Worm (Caenorhabditis elegans) whole organism, dauer: ENCODE measurements around the gene B0393.5.
"Not testable (repeated sequence)": the region's sequence is repeated elsewhere in the genome, so short reads cannot be mapped to it uniquely, and the experiment has no call there.

Experiments
- unc-62 ChIP-seq: sonication (generic microtip); optimal IDR thresholded peaks from 2 replicates; lab custom pipeline; 2017; ENCODE audit warnings: missing biosample characterization, missing genetic modification reagents, missing genetic modification characterization

The B0393.5 gene

DNA sequence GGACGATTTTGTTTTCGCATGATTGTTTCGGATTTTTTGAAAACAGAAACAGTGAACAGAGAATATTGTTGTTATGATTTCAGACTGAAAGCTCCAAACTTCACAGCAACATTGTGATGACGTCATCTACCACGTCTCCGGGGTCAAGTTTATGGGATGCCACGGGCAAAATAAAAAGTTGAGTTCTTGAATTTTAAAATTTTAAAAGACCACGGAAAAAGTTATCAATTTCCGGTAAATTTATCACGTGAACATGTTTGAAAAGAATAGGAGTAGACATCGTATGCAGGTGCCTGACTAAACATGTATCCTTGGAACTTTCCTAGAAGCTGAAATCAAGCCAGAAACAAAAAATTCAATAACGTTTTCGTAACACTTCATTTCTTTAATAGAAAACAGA lies 2.1 kb upstream of the B0393.5 start, which contains the start of gene B0393.4:
Gene B0393.4, minus strand, starts transcription at position 101 of the 400 bp plus-strand sequence.
- no peak for TF ChIP-seq unc-62 (GFP tag; lab: Kevin White, UChicago)

DNA sequence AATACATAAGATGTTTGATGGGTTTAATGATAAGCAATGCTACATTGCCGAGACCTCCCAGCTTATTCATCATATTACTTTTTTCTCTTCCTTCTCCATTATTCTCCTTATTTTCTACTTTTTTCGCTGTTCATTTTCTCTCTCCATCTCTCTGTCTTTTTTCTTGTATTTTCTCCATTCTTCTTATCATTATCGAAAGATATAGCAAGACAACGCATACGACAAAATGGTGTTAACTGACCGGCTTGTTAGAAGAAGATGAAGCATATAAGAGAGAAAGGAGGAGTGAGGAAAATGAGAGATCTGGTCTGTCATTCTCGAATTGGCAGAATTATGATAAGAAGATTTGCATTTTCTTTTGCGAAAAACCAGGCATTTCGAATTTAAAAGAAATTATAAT lies 1.3 kb downstream of the B0393.5 start:
- no peak for TF ChIP-seq unc-62 (GFP tag; lab: Kevin White, UChicago)

DNA sequence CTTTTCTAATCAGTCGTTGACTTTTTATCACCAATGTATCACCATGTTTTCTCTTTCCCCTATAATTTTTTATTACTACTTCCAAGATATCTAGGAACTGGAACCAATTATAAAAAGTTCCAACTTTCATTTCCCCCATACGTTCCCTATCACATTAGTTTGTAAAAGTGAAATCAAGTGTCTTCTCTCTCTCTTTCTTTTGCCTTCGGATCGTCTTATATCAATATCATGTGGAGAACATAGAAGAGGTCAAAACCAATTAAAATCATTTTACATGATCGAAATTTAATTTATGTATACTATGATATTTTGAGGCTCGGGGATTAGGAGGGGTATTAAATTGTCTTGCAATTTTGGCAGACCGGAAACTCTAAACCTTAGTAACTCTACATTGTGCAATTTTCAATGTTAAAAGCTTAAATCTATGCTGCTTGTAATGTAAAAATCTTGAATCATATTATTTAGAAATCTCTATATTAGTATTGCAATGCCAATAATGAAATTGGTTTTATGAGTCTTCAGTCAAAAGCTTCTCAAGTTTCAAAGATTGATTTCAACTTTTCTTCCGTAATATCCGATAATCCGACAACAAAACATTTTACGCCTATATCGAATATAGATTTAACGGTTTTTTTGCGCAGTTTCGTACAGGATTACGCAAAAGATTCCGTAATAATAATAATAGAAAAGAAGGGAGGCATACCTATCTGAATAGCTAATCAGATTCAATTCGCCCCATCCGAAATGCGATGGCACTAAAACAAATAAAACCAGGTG lies 2.5 kb downstream of the B0393.5 start:
- TF ChIP-seq unc-62 (GFP tag; lab: Kevin White, UChicago): no peak

DNA sequence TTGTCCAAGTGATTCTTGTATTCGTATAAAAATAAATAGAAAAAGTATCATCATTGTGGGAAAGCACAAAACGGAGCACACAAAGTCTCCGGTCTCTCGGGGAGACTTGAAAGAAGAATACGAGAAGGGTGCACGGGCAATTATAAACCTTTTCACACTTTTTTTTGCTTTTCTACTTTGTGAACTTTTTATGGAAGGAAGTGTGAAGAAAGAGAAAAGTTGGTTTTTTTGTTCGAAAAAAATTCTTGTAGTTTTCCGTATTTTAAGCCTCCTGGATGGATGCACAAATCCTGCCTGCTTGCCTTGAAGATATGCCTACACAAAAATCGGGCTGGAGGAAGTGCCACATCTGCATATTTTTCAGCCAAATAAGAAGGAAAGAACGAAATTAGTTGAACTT lies 12.4 kb downstream of the B0393.5 start, which contains the start of gene B0393.7:
Gene B0393.7, minus strand, starts transcription at position 101 of the 400 bp plus-strand sequence.
- TF ChIP-seq unc-62 (GFP tag; lab: Kevin White, UChicago): no peak

DNA sequence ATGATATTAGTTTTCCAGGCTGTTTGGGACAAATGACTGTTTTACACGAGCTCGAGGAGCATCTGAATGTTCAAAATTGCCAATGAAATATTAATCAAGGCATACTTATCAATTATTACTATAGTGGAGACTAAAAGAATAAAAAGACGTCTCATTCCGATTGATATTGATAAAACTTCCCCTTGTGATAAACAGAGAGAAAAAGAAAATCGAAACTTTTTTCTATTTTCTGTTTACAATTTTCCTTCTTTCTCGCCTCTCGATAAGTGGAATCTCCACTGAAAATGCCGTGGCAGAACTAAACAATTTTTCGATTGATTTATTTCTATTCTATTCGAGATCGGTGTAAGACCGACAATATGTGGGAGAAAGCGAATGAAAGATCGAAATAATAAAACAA lies 14.3 kb downstream of the B0393.5 start, which contains the start of gene B0393.9:
Gene B0393.9, minus strand, starts transcription at position 303 of the 400 bp plus-strand sequence.
- no peak for TF ChIP-seq unc-62 (GFP tag; lab: Kevin White, UChicago)

DNA sequence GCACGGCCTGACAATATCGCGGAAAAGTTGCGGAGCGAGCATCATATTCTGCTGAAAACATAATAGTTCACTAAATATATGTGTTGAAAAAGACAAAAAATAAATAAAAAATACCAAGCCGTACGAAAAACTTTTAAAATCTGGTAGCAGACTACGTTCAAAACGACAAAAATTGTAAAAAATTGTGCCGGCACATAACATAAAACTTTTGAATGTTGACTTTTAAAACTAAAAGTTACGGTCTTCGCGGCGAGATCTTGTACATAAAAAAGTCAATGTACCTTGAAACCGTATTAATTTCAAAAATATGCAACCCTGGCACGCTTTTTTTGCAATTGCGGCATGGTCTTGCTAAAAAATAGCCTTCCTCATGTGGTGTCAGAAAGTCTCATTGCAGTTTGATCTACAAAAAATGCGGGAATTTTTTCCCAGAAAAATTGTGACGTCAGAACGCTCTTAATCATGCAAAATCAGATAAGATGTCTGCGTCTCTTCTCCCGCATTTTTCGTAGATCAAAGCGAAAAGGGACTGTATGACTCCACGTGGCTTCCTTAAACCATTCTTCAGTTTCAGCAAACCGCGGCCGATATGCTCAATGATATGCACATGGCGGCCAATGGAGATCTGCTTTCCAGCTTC lies 16.5 kb downstream of the B0393.5 start, which contains the start of the genes gex-5 and C38D4.10:
Gene gex-5, minus strand, starts transcription at position 51 of the 640 bp plus-strand sequence.
Gene C38D4.10, plus strand, starts transcription at position 590 of the 640 bp plus-strand sequence.
- not testable (repeated sequence) for TF ChIP-seq unc-62 (GFP tag; lab: Kevin White, UChicago)

DNA sequence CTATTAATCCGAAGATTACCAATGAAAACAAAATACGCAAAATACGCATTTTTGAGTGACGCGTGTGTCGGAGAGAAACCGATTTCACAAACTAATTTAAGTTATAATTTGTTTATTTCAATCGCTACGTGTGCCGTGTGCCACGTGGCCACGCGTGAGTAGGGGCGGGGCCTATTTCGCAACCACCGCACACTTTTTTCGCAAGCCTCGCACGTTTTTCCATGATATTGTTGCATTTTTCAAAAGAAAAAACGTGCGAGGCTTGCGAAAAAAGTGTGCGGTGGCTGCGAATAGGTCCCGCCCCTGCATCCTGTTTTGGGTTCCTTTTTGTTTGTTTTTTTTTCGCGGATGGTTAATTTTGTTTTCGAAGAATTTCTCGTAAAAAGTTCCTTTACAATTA lies 19.6 kb downstream of the B0393.5 start, which contains the start of gene enu-3.2:
Gene enu-3.2, minus strand, starts transcription at position 105 of the 400 bp plus-strand sequence.
- not testable (repeated sequence) for TF ChIP-seq unc-62 (GFP tag; lab: Kevin White, UChicago)

DNA sequence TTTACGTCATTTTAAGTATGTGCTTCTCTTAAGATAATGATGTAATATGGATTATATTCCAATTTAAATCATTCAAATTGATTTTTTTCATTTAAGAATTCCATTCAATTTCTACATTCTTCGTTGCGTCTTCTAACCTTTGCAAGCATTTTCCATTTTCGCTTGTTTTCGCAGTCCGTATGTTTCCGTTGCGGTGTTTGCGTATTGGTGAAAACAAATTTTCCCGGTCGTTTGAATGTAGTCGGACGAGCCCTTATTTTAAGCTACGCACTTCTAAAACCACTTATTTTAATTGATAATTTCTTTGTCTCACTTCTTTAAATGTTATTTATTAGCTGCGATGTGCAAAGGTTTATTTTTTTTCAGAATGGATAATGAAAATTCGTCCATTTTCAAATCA lies 20.1 kb downstream of the B0393.5 start, which contains the start of gene mel-28:
Gene mel-28, plus strand, starts transcription at position 367 of the 400 bp plus-strand sequence.
- no peak for TF ChIP-seq unc-62 (GFP tag; lab: Kevin White, UChicago)

DNA sequence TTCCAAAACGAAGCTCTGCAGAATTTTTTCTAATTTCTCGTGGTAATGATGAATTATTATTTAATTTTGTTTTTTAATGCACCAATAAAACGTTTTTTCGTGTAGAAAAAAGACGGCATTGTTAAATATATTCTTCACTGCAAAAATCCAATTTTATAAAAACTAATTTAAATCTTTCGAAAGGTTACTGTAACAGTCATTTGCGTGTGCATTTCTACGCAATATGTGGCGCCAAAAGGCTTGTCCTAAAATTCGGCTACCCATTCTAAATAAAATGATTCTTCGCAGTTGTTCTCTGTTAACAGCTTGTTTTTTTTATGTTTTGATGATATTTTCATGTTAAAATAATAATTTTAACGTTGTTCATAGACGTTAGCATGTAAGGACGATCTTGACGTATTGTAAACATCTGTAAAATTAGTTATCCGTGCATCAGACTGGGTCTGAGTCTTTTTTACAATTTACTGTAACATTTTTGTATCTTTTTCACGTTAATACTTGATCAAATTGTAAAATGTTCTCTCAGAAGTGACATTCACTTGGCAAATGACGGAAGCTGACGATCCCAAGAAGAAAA lies 27.1 kb downstream of the B0393.5 start, which contains the start of gene mip-1:
Gene mip-1, plus strand, starts transcription at position 527 of the 577 bp plus-strand sequence.
- TF ChIP-seq unc-62 (GFP tag; lab: Kevin White, UChicago): no peak

DNA sequence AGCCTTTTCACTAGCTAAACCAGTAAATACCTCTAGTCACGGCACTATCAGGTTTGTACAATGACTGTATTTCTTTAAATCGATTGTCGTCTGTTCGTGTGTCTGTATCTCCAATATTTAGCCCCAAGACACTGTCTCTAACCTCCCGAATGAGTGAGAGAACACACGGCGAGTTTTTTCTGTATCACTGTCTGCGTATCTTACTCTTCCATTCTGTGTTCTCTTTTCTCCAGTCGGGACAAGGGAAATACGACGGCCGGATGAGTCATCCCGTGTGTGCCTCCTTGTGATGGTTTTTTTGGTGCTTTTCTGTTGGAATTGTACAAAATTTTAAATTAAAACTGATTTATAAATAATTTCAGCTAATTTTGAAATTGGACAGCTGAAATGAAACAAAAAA lies 30.5 kb downstream of the B0393.5 start:
- no peak for TF ChIP-seq unc-62 (GFP tag; lab: Kevin White, UChicago)

DNA sequence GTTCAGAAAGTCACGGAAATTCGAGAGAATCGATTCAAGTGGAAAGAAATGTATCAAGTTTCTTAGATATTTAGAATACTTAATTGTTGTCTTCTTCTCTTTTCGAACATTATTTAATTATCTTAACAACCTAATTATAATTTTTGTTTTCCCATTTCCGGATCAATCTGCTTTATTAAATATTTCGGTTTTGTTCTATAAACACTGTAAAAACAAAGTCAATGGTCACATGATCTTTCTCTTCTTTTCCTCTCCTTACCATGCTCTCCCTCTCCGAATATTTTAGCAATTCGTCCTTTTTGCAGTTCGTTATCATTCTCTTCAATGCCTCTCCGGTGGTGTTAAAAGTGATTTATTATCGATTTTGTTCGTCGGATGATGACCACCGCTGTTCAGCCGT lies 31.0 kb downstream of the B0393.5 start, which contains the start of gene tag-325:
Gene tag-325, plus strand, starts transcription at position 301 of the 400 bp plus-strand sequence.
- TF ChIP-seq unc-62 (GFP tag; lab: Kevin White, UChicago): no peak

DNA sequence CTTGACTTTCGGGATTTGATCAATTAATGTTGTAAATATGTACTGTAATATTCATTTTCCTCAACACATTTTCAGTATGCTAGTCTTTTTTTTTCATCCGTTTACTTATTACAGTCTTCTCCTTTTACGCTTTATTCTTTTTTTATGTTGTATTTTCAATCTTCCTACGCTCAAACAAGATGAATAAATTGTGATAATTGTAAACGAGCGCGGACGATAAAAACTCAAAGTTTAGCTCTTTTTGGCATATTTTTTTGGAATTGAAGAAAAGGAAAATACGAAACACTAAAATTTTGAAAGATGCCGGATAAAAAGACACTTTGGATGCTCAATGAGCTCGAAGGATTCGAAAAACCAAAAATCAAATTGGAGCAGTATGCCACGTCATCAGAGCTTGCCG lies 37.1 kb downstream of the B0393.5 start, which contains the start of gene metl-5:
Gene metl-5, plus strand, starts transcription at position 301 of the 400 bp plus-strand sequence.
- no peak for TF ChIP-seq unc-62 (GFP tag; lab: Kevin White, UChicago)

DNA sequence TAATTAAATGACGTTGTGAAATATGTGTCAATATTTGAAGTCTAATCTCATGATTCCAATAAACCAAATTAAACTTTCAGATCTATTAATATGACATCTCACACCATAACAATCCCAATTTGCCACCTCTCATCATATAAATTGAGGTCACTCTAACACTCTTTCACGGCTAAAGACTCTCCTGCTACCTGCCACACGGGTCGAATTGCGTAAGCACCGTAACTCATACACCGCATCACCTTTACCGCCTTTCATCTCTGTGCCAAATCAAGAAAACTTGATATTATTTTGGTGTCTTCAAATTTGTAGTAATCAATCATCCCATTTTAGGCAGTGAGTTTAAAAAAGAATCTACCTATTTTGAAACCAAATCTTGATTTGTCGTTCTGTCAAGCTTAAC lies 40.8 kb downstream of the B0393.5 start:
- no peak for TF ChIP-seq unc-62 (GFP tag; lab: Kevin White, UChicago)

DNA sequence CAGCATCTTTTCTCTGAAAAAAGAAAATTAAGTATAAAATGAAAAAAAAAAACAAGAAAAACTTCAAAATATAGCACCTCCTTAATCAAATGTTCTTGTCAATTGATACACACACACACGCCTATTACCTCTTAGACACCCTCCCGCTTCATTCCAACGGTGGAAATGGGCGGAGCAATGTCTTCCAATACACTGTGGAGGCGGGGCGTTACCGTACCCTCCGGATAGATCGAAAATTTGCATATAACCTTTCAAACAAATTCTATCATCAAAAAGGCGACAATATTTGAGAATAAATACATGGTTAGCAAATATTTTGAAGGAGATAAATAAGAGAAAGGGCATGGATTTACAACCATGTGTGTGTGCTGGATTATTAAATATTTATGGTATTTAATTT lies 42.5 kb downstream of the B0393.5 start:
- TF ChIP-seq unc-62 (GFP tag; lab: Kevin White, UChicago): no peak

DNA sequence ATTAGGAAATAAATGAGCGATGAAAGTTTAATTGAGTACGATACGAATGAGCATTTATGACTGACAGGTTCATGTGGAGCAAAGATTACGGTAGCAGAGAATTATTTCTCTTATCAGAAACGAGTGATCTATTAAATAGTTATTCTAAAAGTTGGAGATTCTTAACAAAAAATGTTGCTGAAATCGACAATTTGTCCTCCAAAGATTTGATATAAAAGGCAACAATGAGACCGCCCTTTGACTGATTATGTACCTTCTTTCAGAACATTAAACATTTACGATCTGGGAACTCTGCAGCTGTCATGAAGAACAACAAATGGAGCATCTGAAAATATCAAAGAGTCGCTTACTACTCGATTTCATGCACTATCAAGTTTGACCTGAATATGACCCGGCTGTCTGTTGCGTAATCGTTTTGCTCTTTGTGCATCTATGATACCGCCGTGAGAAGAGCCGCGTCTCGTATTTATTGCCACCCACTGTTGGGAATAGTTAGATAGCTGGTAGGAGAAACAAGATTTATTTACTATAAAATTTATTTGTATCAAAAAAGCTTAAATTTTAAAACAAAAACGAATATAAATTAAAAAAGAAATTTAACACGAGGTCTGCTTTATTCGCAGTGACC lies 44.1 kb downstream of the B0393.5 start, which contains the start of gene pal-1:
Gene pal-1, minus strand, starts transcription at position 51 of the 628 bp plus-strand sequence.
- TF ChIP-seq unc-62 (GFP tag; lab: Kevin White, UChicago): no peak
